Fruit fly (Drosophila melanogaster) whole organism, embryonic: Measurements from ENCODE around the gene CG46439.

Experiments
- Bteb2 ChIP-seq: fragments of 200-800 bp; sonication (Bioruptor generic); optimal IDR thresholded peaks from 2 replicates; lab custom pipeline; 2016; ENCODE audit warnings: missing biosample characterization, missing genetic modification characterization
- CG10209 ChIP-seq: fragments of 200-800 bp; sonication (Bioruptor generic); optimal IDR thresholded peaks from 3 replicates; lab custom pipeline; 2017; ENCODE audit warnings: missing biosample characterization, mild to moderate bottlenecking, missing genetic modification characterization, missing genetic modification reagents
- CG10979 ChIP-seq: fragments of 200-800 bp; sonication (Bioruptor generic); optimal IDR thresholded peaks from 2 replicates; lab custom pipeline; 2018; ENCODE audit warnings: missing biosample characterization, mild to moderate bottlenecking, missing genetic modification characterization, moderate library complexity
- CG11085 ChIP-seq: fragments of 200-800 bp; sonication (Bioruptor generic); IDR thresholded peaks from 2 replicates; pipeline ENCODE4 v1.3.6; 2022; ENCODE audit warnings: missing biosample characterization, missing genetic modification characterization
- CG11398 ChIP-seq: fragments of 200-800 bp; sonication (Bioruptor generic); optimal IDR thresholded peaks from 2 replicates; lab custom pipeline; 2016; ENCODE audit warnings: missing biosample characterization, missing genetic modification characterization
- CG17912 ChIP-seq: fragments of 200-800 bp; sonication (Bioruptor generic); optimal IDR thresholded peaks from 2 replicates; lab custom pipeline; 2018; ENCODE audit warnings: missing biosample characterization, mild to moderate bottlenecking, missing genetic modification characterization
- CG1832 ChIP-seq: fragments of 200-800 bp; sonication (Bioruptor generic); optimal IDR thresholded peaks from 2 replicates; lab custom pipeline; 2017; ENCODE audit warnings: missing biosample characterization, mild to moderate bottlenecking, missing genetic modification characterization, inconsistent platforms
- CG2129 ChIP-seq: fragments of 200-800 bp; sonication (Bioruptor generic); IDR thresholded peaks from 2 replicates; pipeline ENCODE4 v1.3.6; 2022; ENCODE audit warnings: missing biosample characterization, missing genetic modification characterization; ENCODE audit not compliant: partially characterized antibody
- CG2199 ChIP-seq: fragments of 200-800 bp; sonication (Bioruptor generic); IDR thresholded peaks from 3 replicates; pipeline ENCODE4 v1.3.6; 2022; ENCODE audit warnings: missing biosample characterization, missing genetic modification characterization
- CG30431 ChIP-seq: fragments of 200-800 bp; sonication (Bioruptor generic); optimal IDR thresholded peaks from 2 replicates; lab custom pipeline; 2017; ENCODE audit warnings: missing biosample characterization, missing genetic modification characterization
- CG32532 ChIP-seq: fragments of 200-800 bp; sonication (Bioruptor generic); IDR thresholded peaks from 2 replicates; pipeline ENCODE4 v1.3.6; 2022; ENCODE audit warnings: missing biosample characterization, missing genetic modification characterization
- CG3726 ChIP-seq: fragments of 200-800 bp; sonication (Bioruptor generic); IDR thresholded peaks from 3 replicates; pipeline ENCODE4, ENCODE4 v1.3.6; 2022; ENCODE audit warnings: missing biosample characterization, missing genetic modification characterization
- CG3838 ChIP-seq: fragments of 200-800 bp; sonication (Bioruptor generic); optimal IDR thresholded peaks from 3 replicates; lab custom pipeline; 2016; ENCODE audit warnings: missing biosample characterization, missing genetic modification characterization
- CG42726 ChIP-seq: fragments of 200-800 bp; sonication (Bioruptor generic); IDR thresholded peaks from 2 replicates; pipeline ENCODE4 v1.3.6; 2022; ENCODE audit warnings: missing biosample characterization, missing genetic modification characterization; ENCODE audit not compliant: partially characterized antibody
- CG4360 ChIP-seq: fragments of 200-800 bp; sonication (Bioruptor generic); IDR thresholded peaks from 2 replicates; pipeline ENCODE4 v1.3.6; 2022; ENCODE audit warnings: missing biosample characterization, missing genetic modification characterization
- CG4854 ChIP-seq: fragments of 200-800 bp; sonication (Bioruptor generic); optimal IDR thresholded peaks from 2 replicates; lab custom pipeline; 2016; ENCODE audit warnings: missing biosample characterization, missing genetic modification characterization, inconsistent platforms
- CG5180 ChIP-seq: fragments of 200-800 bp; sonication (Bioruptor generic); optimal IDR thresholded peaks from 3 replicates; lab custom pipeline; 2017; ENCODE audit warnings: missing biosample characterization, missing genetic modification characterization, mild to moderate bottlenecking, moderate library complexity, missing genetic modification reagents
- CG6683 ChIP-seq: fragments of 200-800 bp; sonication (Bioruptor generic); optimal IDR thresholded peaks from 2 replicates; lab custom pipeline; 2017; ENCODE audit warnings: missing biosample characterization, mild to moderate bottlenecking, missing genetic modification characterization, missing genetic modification reagents
- CG7987 ChIP-seq: fragments of 200-800 bp; sonication (Bioruptor generic); optimal IDR thresholded peaks from 2 replicates; lab custom pipeline; 2018; ENCODE audit warnings: missing biosample characterization, mild to moderate bottlenecking, missing genetic modification characterization, moderate library complexity
- Doc3 ChIP-seq: fragments of 200-800 bp; sonication (Bioruptor generic); IDR thresholded peaks from 3 replicates; pipeline ENCODE4 v1.3.6; 2022; ENCODE audit warnings: missing biosample characterization, missing genetic modification characterization; ENCODE audit not compliant: partially characterized antibody
- Ets65A ChIP-seq: fragments of 200-800 bp; sonication (Bioruptor generic); peaks from one replicate; lab custom pipeline; 2016; ENCODE audit warnings: missing biosample characterization, missing genetic modification characterization
- GATAe ChIP-seq: fragments of 200-800 bp; sonication (Bioruptor generic); conservative IDR thresholded peaks from 2 replicates; pipeline ENCODE4 v1.3.6; 2022; ENCODE audit warnings: missing biosample characterization, missing genetic modification characterization
- Hey ChIP-seq: fragments of 200-800 bp; sonication (Bioruptor generic); optimal IDR thresholded peaks from 3 replicates; lab custom pipeline; 2018; ENCODE audit warnings: missing biosample characterization, mild to moderate bottlenecking, missing genetic modification characterization
- Hr51 ChIP-seq, 2 experiments: fragments of 200-800 bp; sonication (Bioruptor generic); optimal IDR thresholded peaks; 2 replicates in 1 of 2; 3 replicates in 1 of 2; lab custom pipeline; 2016 to 2018; ENCODE audit warnings: missing biosample characterization in 2 of 2, missing genetic modification characterization in 2 of 2, mild to moderate bottlenecking in 1 of 2, moderate library complexity in 1 of 2
- Lhr ChIP-seq: fragments of 200-800 bp; sonication (Bioruptor generic); optimal IDR thresholded peaks from 3 replicates; lab custom pipeline; 2017; ENCODE audit warnings: mild to moderate bottlenecking, missing biosample characterization, missing genetic modification reagents, missing genetic modification characterization
- Rx ChIP-seq: fragments of 200-800 bp; sonication (Bioruptor generic); IDR thresholded peaks from 2 replicates; pipeline ENCODE4 v1.3.6; 2022; ENCODE audit warnings: missing biosample characterization, missing genetic modification characterization
- Side ChIP-seq: fragments of 200-800 bp; sonication (Bioruptor generic); optimal IDR thresholded peaks from 2 replicates; lab custom pipeline; 2016; ENCODE audit warnings: missing biosample characterization, missing genetic modification characterization
- Sox102F ChIP-seq: fragments of 200-800 bp; sonication (Bioruptor generic); optimal IDR thresholded peaks from 2 replicates; lab custom pipeline; 2018; ENCODE audit warnings: missing biosample characterization, mild to moderate bottlenecking, missing genetic modification characterization, moderate library complexity
- Spps ChIP-seq: fragments of 200-800 bp; sonication (Bioruptor generic); optimal IDR thresholded peaks from 2 replicates; lab custom pipeline; 2018; ENCODE audit warnings: missing biosample characterization, mild to moderate bottlenecking, missing genetic modification characterization
- Sry-β ChIP-seq: fragments of 200-800 bp; sonication (Bioruptor generic); optimal IDR thresholded peaks from 2 replicates; lab custom pipeline; 2018; ENCODE audit warnings: missing biosample characterization, mild to moderate bottlenecking, missing genetic modification characterization, moderate library complexity
- Tbp ChIP-seq: fragments of >200 bp; optimal IDR thresholded peaks from 2 replicates; lab custom pipeline; 2018; ENCODE audit warnings: missing biosample characterization, missing genetic modification characterization
- aop ChIP-seq: fragments of 200-800 bp; sonication (Bioruptor generic); IDR thresholded peaks from 2 replicates; pipeline ENCODE4 v1.3.6; 2022; ENCODE audit warnings: missing biosample characterization, missing genetic modification characterization
- br ChIP-seq: fragments of >200 bp; optimal IDR thresholded peaks from 2 replicates; lab custom pipeline; 2017
- chif ChIP-seq, 2 experiments: fragments of 200-800 bp; sonication (Bioruptor generic); optimal IDR thresholded peaks; 3 replicates each; lab custom pipeline; 2016; ENCODE audit warnings: missing biosample characterization in 2 of 2, missing genetic modification characterization in 2 of 2
- danr ChIP-seq: fragments of 200-800 bp; sonication (Bioruptor generic); IDR thresholded peaks from 2 replicates; pipeline ENCODE4 v1.3.6; 2022; ENCODE audit warnings: missing biosample characterization, missing genetic modification characterization
- dati ChIP-seq: fragments of 200-800 bp; sonication (Bioruptor generic); IDR thresholded peaks from 2 replicates; pipeline ENCODE4 v1.3.6; 2022; ENCODE audit warnings: missing biosample characterization, missing genetic modification characterization
- emc ChIP-seq: fragments of 200-800 bp; sonication (Bioruptor generic); optimal IDR thresholded peaks from 2 replicates; lab custom pipeline; 2016; ENCODE audit warnings: missing biosample characterization, missing genetic modification characterization
- esg ChIP-seq: fragments of 200-800 bp; sonication (Bioruptor generic); conservative IDR thresholded peaks from 2 replicates; pipeline ENCODE4 v1.3.6; 2022; ENCODE audit warnings: missing biosample characterization, missing genetic modification characterization
- eyg ChIP-seq: fragments of 200-800 bp; sonication (Bioruptor generic); optimal IDR thresholded peaks from 3 replicates; lab custom pipeline; 2016; ENCODE audit warnings: missing biosample characterization, missing genetic modification characterization
- ftz-f1 ChIP-seq: fragments of 200-800 bp; sonication (Bioruptor generic); optimal IDR thresholded peaks from 2 replicates; lab custom pipeline; 2016; ENCODE audit warnings: missing biosample characterization, missing genetic modification characterization
- gcm ChIP-seq: fragments of 200-800 bp; sonication (Bioruptor generic); optimal IDR thresholded peaks from 2 replicates; lab custom pipeline; 2019; ENCODE audit warnings: missing biosample characterization, mild to moderate bottlenecking, missing genetic modification characterization, moderate library complexity
- jing ChIP-seq: fragments of 200-800 bp; sonication (Bioruptor generic); optimal IDR thresholded peaks from 2 replicates; lab custom pipeline; 2018; ENCODE audit warnings: missing biosample characterization, mild to moderate bottlenecking, missing genetic modification characterization
- lbe ChIP-seq: fragments of 200-800 bp; sonication (Bioruptor generic); optimal IDR thresholded peaks from 2 replicates; lab custom pipeline; 2016; ENCODE audit warnings: missing biosample characterization, mild to moderate bottlenecking, missing genetic modification characterization
- pros ChIP-seq: fragments of 200-800 bp; sonication (Bioruptor generic); optimal IDR thresholded peaks from 3 replicates; lab custom pipeline; 2019; ENCODE audit warnings: missing biosample characterization, mild to moderate bottlenecking, missing genetic modification characterization, moderate library complexity
- psq ChIP-seq: fragments of 200-800 bp; sonication (Bioruptor generic); optimal IDR thresholded peaks from 2 replicates; lab custom pipeline; 2017; ENCODE audit warnings: missing biosample characterization, missing genetic modification characterization
- schlank ChIP-seq: fragments of 200-800 bp; sonication (Bioruptor generic); optimal IDR thresholded peaks from 2 replicates; lab custom pipeline; 2018; ENCODE audit warnings: missing biosample characterization, mild to moderate bottlenecking, missing genetic modification characterization
- unc-4 ChIP-seq: fragments of 200-800 bp; sonication (Bioruptor generic); IDR thresholded peaks from 2 replicates; pipeline ENCODE4 v1.3.6; 2022; ENCODE audit warnings: missing biosample characterization, missing genetic modification characterization; ENCODE audit not compliant: partially characterized antibody
- vfl ChIP-seq: fragments of 200-800 bp; sonication (Bioruptor generic); optimal IDR thresholded peaks from 2 replicates; lab custom pipeline; 2016; ENCODE audit warnings: missing biosample characterization, missing genetic modification characterization
- z ChIP-seq: fragments of 200-800 bp; sonication (Bioruptor generic); IDR thresholded peaks from 3 replicates; pipeline ENCODE4 v1.3.6; 2022; ENCODE audit warnings: missing biosample characterization, missing genetic modification characterization
- zfh2 ChIP-seq: fragments of 200-800 bp; sonication (Bioruptor generic); optimal IDR thresholded peaks from 2 replicates; lab custom pipeline; 2016; ENCODE audit warnings: missing biosample characterization, missing genetic modification characterization

The CG46439 gene

DNA sequence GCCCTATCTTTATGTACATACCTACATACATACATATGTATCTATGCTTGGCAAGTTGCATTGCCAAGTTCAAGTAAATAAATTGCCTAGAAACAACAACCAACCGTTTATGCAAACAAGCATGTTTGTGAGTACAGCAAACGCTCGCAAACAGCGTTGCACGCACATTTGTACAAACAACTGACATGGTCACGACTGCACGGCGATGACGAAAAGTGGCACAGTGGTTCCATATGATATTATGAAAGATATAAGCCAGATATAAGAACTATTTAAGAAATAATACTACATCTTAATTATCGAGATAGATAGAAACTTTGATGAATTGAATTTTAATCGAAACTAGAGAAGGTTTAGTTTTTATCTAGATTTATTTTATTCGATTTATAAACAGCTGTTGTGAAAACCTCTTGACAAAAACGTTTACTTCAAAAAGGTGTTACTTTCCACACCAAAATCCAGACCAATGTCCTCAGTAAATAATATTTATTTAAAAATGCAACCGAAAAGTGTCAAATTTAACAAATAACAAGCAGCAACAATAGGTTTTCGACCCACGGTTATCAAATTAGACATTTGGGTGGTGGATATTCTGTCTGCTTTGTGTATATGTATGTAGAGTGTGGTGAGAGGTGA, 6.1 kb downstream of the CG46439 start (continued):
- TF ChIP-seq CG3726 (no peak; the same call in 1 of the 3 replicates), CG32532 (peak; percentile 58; the same call in 1 of the 2 replicates), chif (GFP tag; optimal IDR thresholded peaks at IDR 0.05; lab: Kevin White, UChicago) (peak; percentile 83), CG3838 (GFP tag; lab: Kevin White, UChicago) (peak; percentile 79), zfh2 (GFP tag; lab: Kevin White, UChicago) (peak; percentile 46), Hr51 (GFP tag; optimal IDR thresholded peaks at IDR 0.05; lab: Kevin White, UChicago) (peak; percentile 68 to 97), Lhr (GFP tag; lab: Kevin White, UChicago) (peak; percentile 81), CG1832 (no peak), Hey (tag; lab: Kevin White, UChicago) (peak; percentile 20), CG2199 (GFP tag; lab: Robert Waterston, UW) (peak; percentile 61; the same call in 2 of the 3 replicates), ftz-f1 (no peak), z (GFP tag; lab: Robert Waterston, UW) (peak; percentile 76; the same call in 1 of the 3 replicates), Ets65A (GFP tag; lab: Kevin White, UChicago) (peak; percentile 96), Doc3 (GFP tag; lab: Robert Waterston, UW) (no peak), CG5180 (peak; percentile 86), CG11085 (no peak), CG6683 (GFP tag; lab: Kevin White, UChicago) (peak; percentile 82), Tbp (GFP tag; lab: Kevin White, UChicago) (no peak), GATAe (GFP tag; lab: Robert Waterston, UW) (no peak), Side (GFP tag; lab: Kevin White, UChicago) (peak; percentile 77), CG10209 (peak; percentile 92), vfl (GFP tag; lab: Kevin White, UChicago) (peak; percentile 29), Rx (peak; percentile 32), CG17912 (GFP tag; lab: Kevin White, UChicago) (no peak), CG4854 (GFP tag; lab: Kevin White, UChicago) (peak; percentile 73), Sry-β (GFP tag; lab: Kevin White, UChicago) (peak; percentile 67), CG7987 (GFP tag; lab: Kevin White, UChicago) (peak; percentile 81), psq (GFP tag; lab: Kevin White, UChicago) (peak; percentile 75), lbe (GFP tag; lab: Kevin White, UChicago) (peak; percentile 66), CG4360 (GFP tag; lab: Robert Waterston, UW) (peak; percentile 86), CG42726 (GFP tag; lab: Robert Waterston, UW) (no peak), pros (GFP tag; lab: Kevin White, UChicago) (peak; percentile 27), danr (GFP tag; lab: Robert Waterston, UW) (peak; percentile 58; the same call in 1 of the 2 replicates), Spps (peak; percentile 53), dati (GFP tag; lab: Robert Waterston, UW) (peak; percentile 51; the same call in 1 of the 2 replicates), schlank (tag; lab: Kevin White, UChicago) (no peak), esg (GFP tag; lab: Robert Waterston, UW) (peak; percentile 80), Sox102F (peak; percentile 93), unc-4 (GFP tag; lab: Robert Waterston, UW) (no peak), CG10979 (tag; lab: Kevin White, UChicago) (peak; percentile 95), CG2129 (GFP tag; lab: Robert Waterston, UW) (no peak), aop (GFP tag; lab: Robert Waterston, UW) (peak; percentile 22; the same call in 1 of the 2 replicates), Bteb2 (peak; percentile 82), eyg (GFP tag; lab: Kevin White, UChicago) (peak; percentile 77), jing (GFP tag; lab: Kevin White, UChicago) (peak; percentile 79), CG30431 (GFP tag; lab: Kevin White, UChicago) (peak; percentile 87), CG11398 (GFP tag; lab: Kevin White, UChicago) (peak; percentile 83), br (lab: Kevin White, UChicago) (no peak), gcm (GFP tag; lab: Kevin White, UChicago) (peak; percentile 91), emc (GFP tag; lab: Kevin White, UChicago) (peak; percentile 46)
